Worm (Caenorhabditis elegans): ENCODE data around the gene K09C8.8.

DNA sequence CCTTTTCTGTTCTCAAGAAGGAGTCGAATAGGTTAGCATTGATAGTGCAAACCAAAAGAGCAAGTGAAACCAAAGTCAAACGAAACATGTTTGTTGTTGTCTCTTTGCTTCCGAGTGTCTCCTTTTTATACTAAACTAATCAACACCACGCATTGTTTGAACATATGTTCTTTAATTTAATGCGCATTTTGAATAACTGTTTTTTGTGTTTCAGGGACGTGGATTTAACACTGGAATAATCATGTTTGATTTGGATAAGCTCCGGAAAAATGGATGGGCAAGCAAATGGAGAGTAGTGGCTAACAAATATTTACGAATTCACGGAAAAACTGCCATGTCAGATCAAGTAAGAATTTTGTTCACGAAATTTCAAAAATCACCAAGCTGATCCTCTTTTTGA, 3.0 kb upstream of the K09C8.8 start, which contains the start of gene K09C8.9:
- TF ChIP-seq dao-5 (tag; optimal IDR thresholded peaks at IDR 0.05) (no peak), him-1 (tag; optimal IDR thresholded peaks at IDR 0.05) (no peak)
